Fruit fly (Drosophila melanogaster) whole organism, embryonic: ENCODE measurements around the gene P58IPK.

Experiments
- CG17359 ChIP-seq: fragments of 200-800 bp; sonication (Bioruptor generic); optimal IDR thresholded peaks from 3 replicates; lab custom pipeline; 2018; ENCODE audit warnings: missing biosample characterization, mild to moderate bottlenecking, missing genetic modification characterization, moderate library complexity
- CG6854 ChIP-seq: fragments of 200-800 bp; sonication (Bioruptor generic); optimal IDR thresholded peaks from 3 replicates; lab custom pipeline; 2017; ENCODE audit warnings: missing biosample characterization, mild to moderate bottlenecking, missing genetic modification characterization
- H15 ChIP-seq: fragments of 200-800 bp; sonication (Bioruptor generic); IDR thresholded peaks from 3 replicates; pipeline ENCODE4 v1.3.6; 2022; ENCODE audit warnings: missing biosample characterization, missing genetic modification characterization
- HmgZ ChIP-seq: fragments of 200-800 bp; sonication (Bioruptor generic); optimal IDR thresholded peaks from 2 replicates; lab custom pipeline; 2018; ENCODE audit warnings: missing biosample characterization, mild to moderate bottlenecking, missing genetic modification characterization
- Hr51 ChIP-seq, 2 experiments: fragments of 200-800 bp; sonication (Bioruptor generic); optimal IDR thresholded peaks; 2 replicates in 1 of 2; 3 replicates in 1 of 2; lab custom pipeline; 2016 to 2018; ENCODE audit warnings: missing biosample characterization in 2 of 2, missing genetic modification characterization in 2 of 2, mild to moderate bottlenecking in 1 of 2, moderate library complexity in 1 of 2
- Mad ChIP-seq: fragments of 200-800 bp; sonication (Bioruptor generic); optimal IDR thresholded peaks from 2 replicates; lab custom pipeline; 2016; ENCODE audit warnings: missing biosample characterization, missing genetic modification characterization
- gcm2 ChIP-seq: fragments of 200-800 bp; sonication (Bioruptor generic); optimal IDR thresholded peaks from 2 replicates; lab custom pipeline; 2016; ENCODE audit warnings: missing biosample characterization, missing genetic modification characterization
- otp ChIP-seq: fragments of 200-800 bp; sonication (Bioruptor generic); IDR thresholded peaks from 3 replicates; pipeline ENCODE4, ENCODE4 v1.3.6; 2022; ENCODE audit warnings: missing biosample characterization, missing genetic modification characterization
- sr ChIP-seq: fragments of 200-800 bp; sonication (Bioruptor generic); IDR thresholded peaks from 3 replicates; pipeline ENCODE4 v1.3.6; 2022; ENCODE audit warnings: missing biosample characterization, missing genetic modification characterization
- yki ChIP-seq: fragments of >200 bp; optimal IDR thresholded peaks from 3 replicates; lab custom pipeline; 2018
- zfh1 ChIP-seq: fragments of 200-800 bp; sonication (Bioruptor generic); IDR thresholded peaks from 3 replicates; pipeline ENCODE4 v1.3.6; 2022; ENCODE audit warnings: missing biosample characterization, missing genetic modification characterization

DNA sequence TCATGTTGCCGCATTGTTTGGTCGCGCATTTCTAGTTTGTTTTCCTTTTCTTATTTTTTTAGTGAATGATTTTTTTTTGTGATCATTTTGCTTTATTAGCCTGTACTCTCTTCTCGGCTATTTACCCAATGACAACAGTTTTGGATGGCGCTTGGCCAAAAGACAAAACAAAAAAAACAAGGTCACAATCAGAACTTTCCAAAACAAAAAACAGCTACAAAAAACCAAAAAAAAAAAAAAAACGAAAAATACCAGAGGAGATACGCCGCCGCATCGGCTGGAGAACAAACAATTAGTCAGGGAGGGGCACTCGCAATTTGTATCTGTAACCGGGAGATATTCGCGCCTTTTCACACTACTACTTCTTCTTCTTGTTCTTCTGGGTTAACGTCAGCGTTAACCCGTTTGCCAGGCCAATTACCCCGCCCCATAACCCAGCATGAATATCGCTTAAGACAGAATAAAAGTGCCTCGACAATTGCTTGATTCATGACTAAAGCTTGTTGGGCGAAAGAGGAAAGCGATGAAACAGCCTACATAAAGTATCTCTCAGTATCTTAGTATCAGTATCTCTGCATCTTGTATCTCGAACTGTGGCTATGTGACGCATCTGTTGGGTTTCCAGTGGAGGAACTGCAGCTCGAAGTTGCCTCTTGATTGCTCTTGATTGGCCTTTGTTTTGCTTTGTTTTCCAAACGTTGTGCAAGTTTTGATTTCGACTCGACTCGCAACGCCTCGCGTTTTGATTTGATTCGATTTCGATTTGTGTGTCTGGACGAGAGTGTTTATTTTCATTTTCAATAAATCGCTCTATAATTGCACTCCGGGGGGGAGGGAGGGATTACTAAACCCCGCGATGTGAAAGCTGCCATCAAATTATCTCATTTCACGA, 20.4 kb downstream of the P58IPK start:
- TF ChIP-seq zfh1 (GFP tag; lab: Robert Waterston, UW) (no peak), sr (GFP tag; lab: Robert Waterston, UW) (no peak), gcm2 (GFP tag; lab: Kevin White, UChicago) (no peak), CG6854 (GFP tag; lab: Kevin White, UChicago) (no peak), H15 (no peak), yki (lab: Kevin White, UChicago) (no peak), Hr51 (GFP tag; optimal IDR thresholded peaks at IDR 0.05; lab: Kevin White, UChicago) (no peak), CG17359 (no peak), Mad (GFP tag; lab: Kevin White, UChicago) (no peak), otp (GFP tag; lab: Robert Waterston, UW) (no peak), HmgZ (no peak)
